Fruit fly (Drosophila melanogaster) whole organism, embryonic: ENCODE results near the gene CG5056.
A peak's percentile ranks its signal among the peaks of the same experiment; 100 is the strongest.

Source experiments
- CG10267 ChIP-seq: fragments of 200-800 bp; sonication (Bioruptor generic); optimal IDR thresholded peaks from 2 replicates; lab custom pipeline; 2018; ENCODE audit warnings: missing biosample characterization, mild to moderate bottlenecking, missing genetic modification characterization, moderate library complexity
- CG10979 ChIP-seq: fragments of 200-800 bp; sonication (Bioruptor generic); optimal IDR thresholded peaks from 2 replicates; lab custom pipeline; 2018; ENCODE audit warnings: missing biosample characterization, mild to moderate bottlenecking, missing genetic modification characterization, moderate library complexity
- CG11398 ChIP-seq: fragments of 200-800 bp; sonication (Bioruptor generic); optimal IDR thresholded peaks from 2 replicates; lab custom pipeline; 2016; ENCODE audit warnings: missing biosample characterization, missing genetic modification characterization
- CG11504 ChIP-seq: fragments of 200-800 bp; sonication (Bioruptor generic); optimal IDR thresholded peaks from 3 replicates; lab custom pipeline; 2019; ENCODE audit warnings: missing biosample characterization, mild to moderate bottlenecking, missing genetic modification characterization, moderate library complexity
- CG12219 ChIP-seq: fragments of 200-800 bp; sonication (Bioruptor generic); optimal IDR thresholded peaks from 3 replicates; lab custom pipeline; 2018; ENCODE audit warnings: missing biosample characterization, mild to moderate bottlenecking, missing genetic modification characterization
- CG12391 ChIP-seq: fragments of 200-800 bp; sonication (Bioruptor generic); optimal IDR thresholded peaks from 3 replicates; lab custom pipeline; 2018; ENCODE audit warnings: missing biosample characterization, mild to moderate bottlenecking, missing genetic modification characterization, moderate library complexity
- CG13424 ChIP-seq: fragments of 200-800 bp; sonication (Bioruptor generic); optimal IDR thresholded peaks from 2 replicates; lab custom pipeline; 2019; ENCODE audit warnings: missing biosample characterization, mild to moderate bottlenecking, missing genetic modification characterization, moderate library complexity
- CG15696 ChIP-seq: fragments of 200-800 bp; sonication (Bioruptor generic); optimal IDR thresholded peaks from 2 replicates; lab custom pipeline; 2019; ENCODE audit warnings: missing biosample characterization, mild to moderate bottlenecking, missing genetic modification characterization, moderate library complexity
- CG1603 ChIP-seq: fragments of 200-800 bp; sonication (Bioruptor generic); optimal IDR thresholded peaks from 2 replicates; lab custom pipeline; 2019; ENCODE audit warnings: missing biosample characterization, mild to moderate bottlenecking, missing genetic modification characterization, moderate library complexity
- CG17361 ChIP-seq: fragments of 200-800 bp; sonication (Bioruptor generic); IDR thresholded peaks from 3 replicates; pipeline ENCODE4 v1.3.6; 2022; ENCODE audit warnings: missing biosample characterization, missing genetic modification characterization
- CG1832 ChIP-seq: fragments of 200-800 bp; sonication (Bioruptor generic); optimal IDR thresholded peaks from 2 replicates; lab custom pipeline; 2017; ENCODE audit warnings: missing biosample characterization, mild to moderate bottlenecking, missing genetic modification characterization, inconsistent platforms
- CG2712 ChIP-seq: fragments of 200-800 bp; optimal IDR thresholded peaks from 3 replicates; lab custom pipeline; 2019; ENCODE audit warnings: missing biosample characterization, mild to moderate bottlenecking, missing genetic modification characterization, moderate library complexity
- CG31224 ChIP-seq: fragments of 200-800 bp; sonication (Bioruptor generic); IDR thresholded peaks from 2 replicates; pipeline ENCODE4 v1.3.6; 2022; ENCODE audit warnings: missing biosample characterization, missing genetic modification characterization
- CG33557 ChIP-seq: fragments of 200-800 bp; sonication (Bioruptor generic); optimal IDR thresholded peaks from 2 replicates; lab custom pipeline; 2019; ENCODE audit warnings: missing biosample characterization, mild to moderate bottlenecking, missing genetic modification characterization, moderate library complexity
- CG4730 ChIP-seq: fragments of 200-800 bp; sonication (Bioruptor generic); IDR thresholded peaks from 2 replicates; pipeline ENCODE4 v1.3.6; 2022; ENCODE audit warnings: missing biosample characterization, missing genetic modification characterization
- CG5245 ChIP-seq: fragments of 200-800 bp; sonication (Bioruptor generic); optimal IDR thresholded peaks from 3 replicates; lab custom pipeline; 2016; ENCODE audit warnings: missing biosample characterization, missing genetic modification characterization
- CG6689 ChIP-seq: fragments of 200-800 bp; sonication (Bioruptor generic); IDR thresholded peaks from 2 replicates; pipeline ENCODE4 v1.3.6; 2022; ENCODE audit warnings: missing biosample characterization, missing genetic modification characterization
- CG7357 ChIP-seq: fragments of 200-800 bp; sonication (Bioruptor generic); IDR thresholded peaks from 3 replicates; pipeline ENCODE4 v1.3.6; 2022; ENCODE audit warnings: missing biosample characterization, missing genetic modification characterization
- CG7963 ChIP-seq: fragments of 200-800 bp; sonication (Bioruptor generic); IDR thresholded peaks from 3 replicates; pipeline ENCODE4 v1.3.6; 2022; ENCODE audit warnings: missing biosample characterization, missing genetic modification characterization; ENCODE audit not compliant: partially characterized antibody
- CG8388 ChIP-seq: fragments of 200-800 bp; sonication (Bioruptor generic); optimal IDR thresholded peaks from 2 replicates; lab custom pipeline; 2019; ENCODE audit warnings: missing biosample characterization, mild to moderate bottlenecking, missing genetic modification characterization, moderate library complexity
- CG8924 ChIP-seq: fragments of 200-800 bp; optimal IDR thresholded peaks from 3 replicates; lab custom pipeline; 2019; ENCODE audit warnings: missing biosample characterization, mild to moderate bottlenecking, missing genetic modification characterization, moderate library complexity
- CG9727 ChIP-seq: fragments of 200-800 bp; sonication (Bioruptor generic); optimal IDR thresholded peaks from 3 replicates; lab custom pipeline; 2017; ENCODE audit warnings: missing biosample characterization, mild to moderate bottlenecking, missing genetic modification characterization
- D ChIP-seq, 2 experiments: fragments of 200-800 bp in 1 of 2; fragments of >200 bp in 1 of 2; sonication (Bioruptor generic) in 1 of 2; optimal IDR thresholded peaks; 2 replicates in 1 of 2; 3 replicates in 1 of 2; lab custom pipeline; 2017; ENCODE audit warnings: mild to moderate bottlenecking in 1 of 2, missing biosample characterization in 1 of 2, missing genetic modification characterization in 1 of 2, missing genetic modification reagents in 1 of 2
- D19A ChIP-seq: fragments of 200-800 bp; optimal IDR thresholded peaks from 3 replicates; lab custom pipeline; 2019; ENCODE audit warnings: missing biosample characterization, mild to moderate bottlenecking, missing genetic modification characterization, moderate library complexity
- Drgx ChIP-seq: fragments of 200-800 bp; sonication (Bioruptor generic); IDR thresholded peaks from 2 replicates; pipeline ENCODE4 v1.3.6; 2022; ENCODE audit warnings: missing biosample characterization, missing genetic modification characterization
- Nf-YB ChIP-seq: fragments of 200-800 bp; sonication (Bioruptor generic); optimal IDR thresholded peaks from 3 replicates; lab custom pipeline; 2019; ENCODE audit warnings: missing biosample characterization, mild to moderate bottlenecking, missing genetic modification characterization, moderate library complexity
- Oli ChIP-seq: fragments of 200-800 bp; sonication (Bioruptor generic); optimal IDR thresholded peaks from 2 replicates; lab custom pipeline; 2018; ENCODE audit warnings: missing biosample characterization, mild to moderate bottlenecking, missing genetic modification characterization, moderate library complexity
- Pdp1 ChIP-seq, 2 experiments: fragments of 200-800 bp; sonication (Bioruptor generic); optimal IDR thresholded peaks; 3 replicates each; lab custom pipeline; 2016; ENCODE audit warnings: missing biosample characterization in 2 of 2, missing genetic modification characterization in 2 of 2, mild to moderate bottlenecking in 1 of 2, moderate library complexity in 1 of 2
- Sox100B ChIP-seq: fragments of 200-800 bp; sonication (Bioruptor generic); optimal IDR thresholded peaks from 3 replicates; lab custom pipeline; 2018; ENCODE audit warnings: missing biosample characterization, mild to moderate bottlenecking, missing genetic modification characterization
- Ssrp ChIP-seq: fragments of 200-800 bp; sonication (Bioruptor generic); optimal IDR thresholded peaks from 2 replicates; lab custom pipeline; 2018; ENCODE audit warnings: missing biosample characterization, mild to moderate bottlenecking, missing genetic modification characterization, moderate library complexity
- Xrp1 ChIP-seq: fragments of 200-800 bp; sonication (Bioruptor generic); IDR thresholded peaks from 2 replicates; pipeline ENCODE4 v1.3.6; 2022; ENCODE audit warnings: missing biosample characterization, missing genetic modification characterization
- az2 ChIP-seq: fragments of 200-800 bp; sonication (Bioruptor generic); optimal IDR thresholded peaks from 3 replicates; lab custom pipeline; 2016; ENCODE audit warnings: missing biosample characterization, missing genetic modification characterization
- cad ChIP-seq: fragments of >200 bp; optimal IDR thresholded peaks from 2 replicates; lab custom pipeline; 2017; ENCODE audit warnings: missing biosample characterization, missing genetic modification characterization
- cas ChIP-seq: fragments of 200-800 bp; sonication (Bioruptor generic); IDR thresholded peaks from 2 replicates; pipeline ENCODE4 v1.3.6; 2022; ENCODE audit warnings: missing biosample characterization, missing genetic modification characterization
- chif ChIP-seq, 2 experiments: fragments of 200-800 bp; sonication (Bioruptor generic); optimal IDR thresholded peaks; 3 replicates each; lab custom pipeline; 2016; ENCODE audit warnings: missing biosample characterization in 2 of 2, missing genetic modification characterization in 2 of 2
- chn ChIP-seq: fragments of 200-800 bp; sonication (Bioruptor generic); optimal IDR thresholded peaks from 2 replicates; lab custom pipeline; 2016; ENCODE audit warnings: missing biosample characterization, missing genetic modification characterization
- dmrt11E ChIP-seq: fragments of 200-800 bp; sonication (Bioruptor generic); optimal IDR thresholded peaks from 3 replicates; lab custom pipeline; 2018; ENCODE audit warnings: missing biosample characterization, mild to moderate bottlenecking, missing genetic modification characterization, moderate library complexity
- ewg ChIP-seq: fragments of 200-800 bp; sonication (Bioruptor generic); optimal IDR thresholded peaks from 3 replicates; lab custom pipeline; 2017; ENCODE audit warnings: mild to moderate bottlenecking, missing biosample characterization, missing genetic modification reagents, missing genetic modification characterization
- gcm ChIP-seq: fragments of 200-800 bp; sonication (Bioruptor generic); optimal IDR thresholded peaks from 2 replicates; lab custom pipeline; 2019; ENCODE audit warnings: missing biosample characterization, mild to moderate bottlenecking, missing genetic modification characterization, moderate library complexity
- gsb-n ChIP-seq: fragments of 200-800 bp; sonication (Bioruptor generic); optimal IDR thresholded peaks from 3 replicates; lab custom pipeline; 2018; ENCODE audit warnings: missing biosample characterization, mild to moderate bottlenecking, missing genetic modification characterization
- mirr ChIP-seq: fragments of 200-800 bp; sonication (Bioruptor generic); optimal IDR thresholded peaks from 3 replicates; lab custom pipeline; 2018; ENCODE audit warnings: missing biosample characterization, mild to moderate bottlenecking, missing genetic modification characterization
- nerfin-1 ChIP-seq: fragments of 200-800 bp; sonication (Bioruptor generic); optimal IDR thresholded peaks from 3 replicates; lab custom pipeline; 2019; ENCODE audit warnings: missing biosample characterization, mild to moderate bottlenecking, missing genetic modification characterization, moderate library complexity
- nmo ChIP-seq: fragments of 200-800 bp; sonication (Bioruptor generic); optimal IDR thresholded peaks from 2 replicates; lab custom pipeline; 2018; ENCODE audit warnings: missing biosample characterization, mild to moderate bottlenecking, missing genetic modification characterization, moderate library complexity
- phol ChIP-seq: fragments of 200-800 bp; sonication (Bioruptor generic); optimal IDR thresholded peaks from 3 replicates; lab custom pipeline; 2018; ENCODE audit warnings: missing biosample characterization, mild to moderate bottlenecking, missing genetic modification characterization, moderate library complexity
- pnt ChIP-seq: fragments of 200-800 bp; sonication (Bioruptor generic); optimal IDR thresholded peaks from 3 replicates; lab custom pipeline; 2016; ENCODE audit warnings: missing biosample characterization, missing genetic modification characterization
- row ChIP-seq: fragments of 200-800 bp; sonication (Bioruptor generic); IDR thresholded peaks from 3 replicates; pipeline ENCODE4 v1.3.6; 2022; ENCODE audit warnings: missing biosample characterization, missing genetic modification characterization
- sens ChIP-seq: fragments of 200-800 bp; sonication (Bioruptor generic); peaks from one replicate; lab custom pipeline; 2016; ENCODE audit warnings: missing biosample characterization, missing genetic modification characterization

Gene CG5056

DNA sequence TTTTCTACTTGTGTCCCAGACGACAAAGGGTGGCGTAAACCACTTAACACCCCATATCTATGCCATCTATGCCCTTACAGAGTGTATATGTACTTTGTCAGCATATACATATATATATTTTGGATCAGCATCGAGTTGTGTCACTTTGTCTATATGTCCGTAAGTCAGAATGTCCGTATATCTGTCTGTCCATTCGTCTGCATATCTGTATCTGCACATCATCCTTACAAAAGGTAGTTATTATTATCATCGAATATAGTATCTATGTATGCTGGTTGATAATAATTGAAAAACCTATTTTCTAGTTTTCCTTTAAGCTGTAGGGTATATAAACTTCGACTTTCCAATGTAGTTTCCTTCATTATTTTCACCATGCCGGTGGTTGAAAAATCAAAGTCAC lies 15.4 kb upstream of the CG5056 start (continued):
- no peak for TF ChIP-seq CG9727 (GFP tag; lab: Kevin White, UChicago)
- TF ChIP-seq mirr = no peak
- no peak for TF ChIP-seq Drgx (GFP tag; lab: Robert Waterston, UW)
- no peak for TF ChIP-seq CG5245
- peak; percentile 28 for TF ChIP-seq CG33557 (GFP tag; lab: Kevin White, UChicago)
- peak; percentile 88 for TF ChIP-seq sens
- TF ChIP-seq CG10267 (tag; lab: Kevin White, UChicago) = peak; percentile 25
- peak; percentile 29 for TF ChIP-seq CG12219 (GFP tag; lab: Kevin White, UChicago)
- peak; percentile 55 for TF ChIP-seq row
- TF ChIP-seq Pdp1 (GFP tag; optimal IDR thresholded peaks at IDR 0.05; lab: Kevin White, UChicago) = no peak
- no peak for TF ChIP-seq cas (GFP tag; lab: Robert Waterston, UW)
- 0 out of 2 replicates have a peak, but pooled peaks have one; percentile 9 for TF ChIP-seq CG4730 (GFP tag; lab: Robert Waterston, UW)
- peak; percentile 32 for TF ChIP-seq gcm (GFP tag; lab: Kevin White, UChicago)
- peak; percentile 8 for TF ChIP-seq CG15696 (tag; lab: Kevin White, UChicago)
- peak; percentile 3 for TF ChIP-seq chn (GFP tag; lab: Kevin White, UChicago)
- TF ChIP-seq CG1832 (GFP tag; lab: Kevin White, UChicago) = no peak
- no peak for TF ChIP-seq CG1603 (tag; lab: Kevin White, UChicago)
- peak; percentile 44; the same call in 1 of the 3 replicates for TF ChIP-seq CG17361 (GFP tag; lab: Robert Waterston, UW)
- peak in 1 of 2 experiments; percentile 2 for TF ChIP-seq chif (GFP tag; optimal IDR thresholded peaks at IDR 0.05; lab: Kevin White, UChicago)
- TF ChIP-seq Oli (tag; lab: Kevin White, UChicago) = peak; percentile 25
- TF ChIP-seq CG6689 (GFP tag; lab: Robert Waterston, UW) = peak; percentile 38; the same call in 1 of the 2 replicates
- TF ChIP-seq CG12391 = peak; percentile 23
- peak; percentile 58 for TF ChIP-seq CG10979 (tag; lab: Kevin White, UChicago)
- TF ChIP-seq CG31224 (GFP tag; lab: Robert Waterston, UW) = no peak
- peak; percentile 30 for TF ChIP-seq CG13424 (tag; lab: Kevin White, UChicago)
- TF ChIP-seq CG2712 (tag; lab: Kevin White, UChicago) = peak; percentile 55
- TF ChIP-seq dmrt11E = peak; percentile 65
- TF ChIP-seq phol = peak; percentile 45
- no peak for TF ChIP-seq D (optimal IDR thresholded peaks at IDR 0.05; lab: Kevin White, UChicago)
- TF ChIP-seq D (GFP tag; optimal IDR thresholded peaks at IDR 0.05; lab: Kevin White, UChicago) = peak; percentile 20
- TF ChIP-seq D19A (tag; lab: Kevin White, UChicago) = peak; percentile 99
- peak; percentile 29 for TF ChIP-seq CG8388 (GFP tag; lab: Kevin White, UChicago)
- TF ChIP-seq Nf-YB (GFP tag; lab: Kevin White, UChicago) = peak; percentile 21
- TF ChIP-seq CG7357 = 0 out of 3 replicates have a peak, but pooled peaks have one; percentile 17
- TF ChIP-seq Xrp1 (GFP tag; lab: Robert Waterston, UW) = peak; percentile 39; the same call in 1 of the 2 replicates
- TF ChIP-seq CG8924 (tag; lab: Kevin White, UChicago) = peak; percentile 17
- peak; percentile 13 for TF ChIP-seq ewg
- no peak for TF ChIP-seq CG11398 (GFP tag; lab: Kevin White, UChicago)
- peak; percentile 6 for TF ChIP-seq Sox100B (GFP tag; lab: Kevin White, UChicago)
- peak; percentile 20 for TF ChIP-seq nerfin-1
- peak; percentile 29 for TF ChIP-seq nmo
- TF ChIP-seq CG7963 (GFP tag; lab: Robert Waterston, UW) = no peak
- TF ChIP-seq CG11504 (tag; lab: Kevin White, UChicago) = peak; percentile 71
- TF ChIP-seq gsb-n (tag; lab: Kevin White, UChicago) = peak; percentile 12
- TF ChIP-seq Ssrp (tag; lab: Kevin White, UChicago) = peak; percentile 61
- TF ChIP-seq az2 (GFP tag; lab: Kevin White, UChicago) = peak; percentile 14
- TF ChIP-seq cad = no peak
- TF ChIP-seq pnt = peak; percentile 2
